Worm (Caenorhabditis elegans): Measurements from ENCODE around the gene cyn-10.
A peak's percentile ranks its signal among the peaks of the same experiment; 100 is the strongest.

Gene cyn-10

DNA sequence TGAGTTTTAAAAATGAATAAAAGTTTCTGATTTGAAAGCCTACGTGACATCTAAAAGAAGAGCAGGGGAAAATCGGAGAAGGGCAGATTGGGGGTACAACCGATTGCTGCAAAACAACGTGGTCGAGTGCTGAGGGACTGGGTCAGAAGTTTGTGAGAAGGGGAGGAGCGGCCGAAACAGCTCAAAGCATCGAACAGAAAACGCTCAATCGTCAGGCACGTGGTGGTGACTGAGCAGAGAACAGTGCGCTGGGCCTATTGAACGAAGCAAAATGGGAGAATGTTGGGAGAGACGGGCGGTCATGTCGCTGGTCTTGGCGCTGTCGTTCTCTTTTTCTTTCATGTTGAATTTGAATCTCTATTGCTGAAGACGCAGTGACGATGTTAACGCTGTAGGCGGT is 22.0 kb downstream of the cyn-10 start (continued):
- no peak for TF ChIP-seq fos-1 (tag; optimal IDR thresholded peaks at IDR 0.05)
- peak; percentile 56 for TF ChIP-seq lin-13 (GFP tag; optimal IDR thresholded peaks at IDR 0.05)
- no peak for TF ChIP-seq ztf-11 (tag; optimal IDR thresholded peaks at IDR 0.05)
- TF ChIP-seq F44E2.7 (GFP tag; IDR thresholded peaks at IDR 0.05): no peak
- TF ChIP-seq F37D6.2 (tag; optimal IDR thresholded peaks at IDR 0.05): no peak
- TF ChIP-seq ceh-20 (GFP tag; IDR thresholded peaks at IDR 0.05): peak; percentile 51; the same call in 1 of the 2 replicates
- no peak for TF ChIP-seq lin-39 (tag; optimal IDR thresholded peaks at IDR 0.05)
- TF ChIP-seq dmd-8 (GFP tag; IDR thresholded peaks at IDR 0.05): 0 out of 2 replicates have a peak, but pooled peaks have one; percentile 56
- no peak for TF ChIP-seq ztf-7 (tag; optimal IDR thresholded peaks at IDR 0.05)
- TF ChIP-seq daf-8 (GFP tag; IDR thresholded peaks at IDR 0.05): no peak
- TF ChIP-seq zip-2 (tag; optimal IDR thresholded peaks at IDR 0.05): no peak
- TF ChIP-seq unc-62 (GFP tag; optimal IDR thresholded peaks at IDR 0.05 in 1 of 2): peak in 1 of 2 experiments; percentile 56
- TF ChIP-seq unc-62 (tag; optimal IDR thresholded peaks at IDR 0.05): no peak
- 0 out of 2 replicates have a peak, but pooled peaks have one; percentile 55 for TF ChIP-seq Y105C5A.15 (GFP tag; IDR thresholded peaks at IDR 0.05)
- peak; percentile 13; the same call in 1 of the 2 replicates for TF ChIP-seq nhr-42 (GFP tag; IDR thresholded peaks at IDR 0.05)
- TF ChIP-seq rbr-2 (tag; optimal IDR thresholded peaks at IDR 0.05): peak; percentile 43
- TF ChIP-seq sdz-12 (GFP tag; optimal IDR thresholded peaks at IDR 0.05): no peak
- TF ChIP-seq lir-3 (tag; optimal IDR thresholded peaks at IDR 0.05): no peak
- no peak for TF ChIP-seq nhr-76 (tag; optimal IDR thresholded peaks at IDR 0.05)
- no peak for TF ChIP-seq F26F4.8 (GFP tag; conservative IDR thresholded peaks at IDR 0.05)
- TF ChIP-seq ZK337.2 (GFP tag; IDR thresholded peaks at IDR 0.05): no peak
- TF ChIP-seq nhr-102 (tag; optimal IDR thresholded peaks at IDR 0.05): peak; percentile 69
- TF ChIP-seq ceh-44 (GFP tag; IDR thresholded peaks at IDR 0.05): no peak
- peak in 1 of 2 experiments; percentile 54 for TF ChIP-seq lsy-2 (tag; optimal IDR thresholded peaks at IDR 0.05)
- TF ChIP-seq dmd-9 (GFP tag; IDR thresholded peaks at IDR 0.05): 0 out of 2 replicates have a peak, but pooled peaks have one; percentile 27
- peak; percentile 41 to 98 for TF ChIP-seq hif-1 (tag; optimal IDR thresholded peaks at IDR 0.05)
- TF ChIP-seq zfp-3 (GFP tag; conservative IDR thresholded peaks at IDR 0.05): no peak
- no peak for TF ChIP-seq lin-29 (GFP tag; IDR thresholded peaks at IDR 0.05)
- no peak for TF ChIP-seq nhr-41 (GFP tag; IDR thresholded peaks at IDR 0.05)
- TF ChIP-seq nhr-237 (tag; optimal IDR thresholded peaks at IDR 0.05): no peak
- TF ChIP-seq unc-130 (GFP tag; optimal IDR thresholded peaks at IDR 0.05): no peak
- TF ChIP-seq nhr-25 (tag; optimal IDR thresholded peaks at IDR 0.05; ENCODE audit: borderline replicate concordance, insufficient read depth): peak; percentile 47
- TF ChIP-seq F49E8.2 (tag; optimal IDR thresholded peaks at IDR 0.05; ENCODE audit: borderline replicate concordance): no peak
- peak in 1 of 2 experiments; percentile 17 for TF ChIP-seq daf-16 (GFP tag; optimal IDR thresholded peaks at IDR 0.05)
- peak; percentile 26 for TF ChIP-seq daf-16 (tag; optimal IDR thresholded peaks at IDR 0.05)
- no peak for TF ChIP-seq snpc-1.2 (GFP tag; IDR thresholded peaks at IDR 0.05)
- peak; percentile 74 for TF ChIP-seq egl-43 (GFP tag; IDR thresholded peaks at IDR 0.05)
- TF ChIP-seq nhr-10 (tag; optimal IDR thresholded peaks at IDR 0.05): peak; percentile 73
- peak; percentile 80 for TF ChIP-seq mep-1 (tag; optimal IDR thresholded peaks at IDR 0.05)
- no peak for TF ChIP-seq T20F7.1 (GFP tag; optimal IDR thresholded peaks at IDR 0.05)
- no peak for TF ChIP-seq nhr-111 (GFP tag; optimal IDR thresholded peaks at IDR 0.05)
- no peak for TF ChIP-seq ceh-32 (tag; optimal IDR thresholded peaks at IDR 0.05; ENCODE audit: poor library complexity)
- TF ChIP-seq mxl-2 (GFP tag; conservative IDR thresholded peaks at IDR 0.05): no peak
- TF ChIP-seq ceh-62 (tag; optimal IDR thresholded peaks at IDR 0.05): no peak
- peak; percentile 17; the same call in 1 of the 2 replicates for TF ChIP-seq lin-38 (GFP tag; IDR thresholded peaks at IDR 0.05)
- peak; percentile 66 for TF ChIP-seq hmg-1.1 (GFP tag; IDR thresholded peaks at IDR 0.05)
- no peak for TF ChIP-seq zag-1 (tag; optimal IDR thresholded peaks at IDR 0.05)
- TF ChIP-seq T26A8.4 (GFP tag; IDR thresholded peaks at IDR 0.05): 0 out of 2 replicates have a peak, but pooled peaks have one; percentile 46
- TF ChIP-seq vab-7 (GFP tag; IDR thresholded peaks at IDR 0.05): no peak
- TF ChIP-seq egl-27 (tag; optimal IDR thresholded peaks at IDR 0.05): no peak
- no peak for TF ChIP-seq madf-5 (GFP tag; IDR thresholded peaks at IDR 0.05)
- TF ChIP-seq zip-11 (GFP tag; IDR thresholded peaks at IDR 0.05): no peak
